Worm (Caenorhabditis elegans) whole organism, L1 larva: ENCODE measurements around the gene srxa-6.

ENCODE experiments used
- C04F5.9 ChIP-seq: sonication (generic microtip); optimal IDR thresholded peaks from 2 replicates; lab custom pipeline; 2016; ENCODE audit warnings: missing genetic modification characterization, missing compliant biosample characterization
- C34B4.2 ChIP-seq: sonication (generic microtip); optimal IDR thresholded peaks from 2 replicates; lab custom pipeline; 2017; ENCODE audit warnings: mild to moderate bottlenecking, missing genetic modification characterization, missing compliant biosample characterization
- aha-1 ChIP-seq: fragments of 150-350 bp; optimal IDR thresholded peaks from 2 replicates; lab custom pipeline; 2014; ENCODE audit warnings: missing biosample characterization, missing genetic modification characterization
- aly-2 ChIP-seq: fragments of 150-350 bp; optimal IDR thresholded peaks from 2 replicates; lab custom pipeline; 2014; ENCODE audit warnings: missing biosample characterization, missing genetic modification characterization
- ama-1 ChIP-seq: fragments of 150-350 bp; optimal IDR thresholded peaks from 2 replicates; lab custom pipeline; 2014
- blmp-1 ChIP-seq: fragments of 150-350 bp; optimal IDR thresholded peaks from 2 replicates; lab custom pipeline; 2014; ENCODE audit warnings: missing biosample characterization, missing genetic modification characterization
- ceh-63 ChIP-seq: fragments of 200-800 bp; sonication (Bioruptor generic); optimal IDR thresholded peaks from 2 replicates; lab custom pipeline; 2018; ENCODE audit warnings: mild to moderate bottlenecking, missing genetic modification characterization, missing compliant biosample characterization
- ceh-82 ChIP-seq, 3 experiments: fragments of 150-350 bp in 1 of 3; sonication (generic microtip) in 2 of 3; optimal IDR thresholded peaks; 2 replicates each; lab custom pipeline; 2014 to 2017; ENCODE audit warnings: missing biosample characterization in 3 of 3, missing genetic modification characterization in 3 of 3
- ceh-90 ChIP-seq: sonication (generic microtip); optimal IDR thresholded peaks from 2 replicates; lab custom pipeline; 2016; ENCODE audit warnings: missing genetic modification characterization, missing compliant biosample characterization
- ces-1 ChIP-seq: fragments of 150-350 bp; optimal IDR thresholded peaks from 2 replicates; lab custom pipeline; 2014; ENCODE audit warnings: missing biosample characterization, missing genetic modification reagents, missing genetic modification characterization
- efl-1 ChIP-seq, 4 experiments: fragments of 150-350 bp; optimal IDR thresholded peaks in 3 of 4; peaks in 1 of 4; 1 replicate in 1 of 4; 2 replicates in 3 of 4; lab custom pipeline; 2014; ENCODE audit warnings: missing biosample characterization in 2 of 4, missing genetic modification characterization in 2 of 4, missing genetic modification reagents in 2 of 4
- egl-27 ChIP-seq, 2 experiments: fragments of 150-350 bp in 1 of 2; sonication (generic microtip); optimal IDR thresholded peaks; 3 replicates each; lab custom pipeline; 2017 to 2018; ENCODE audit warnings: missing biosample characterization in 2 of 2, missing genetic modification characterization in 2 of 2, missing genetic modification reagents in 2 of 2
- elt-2 ChIP-seq: sonication (generic microtip); optimal IDR thresholded peaks from 2 replicates; lab custom pipeline; 2016; ENCODE audit warnings: missing genetic modification characterization, mild to moderate bottlenecking, inconsistent platforms, missing compliant biosample characterization, missing genetic modification reagents
- elt-3 ChIP-seq, 6 experiments: fragments of 150-350 bp in 1 of 6; sonication (generic microtip); optimal IDR thresholded peaks; 2 replicates each; lab custom pipeline; 2017 to 2018; ENCODE audit warnings: missing biosample characterization in 6 of 6, missing genetic modification characterization in 6 of 6, inconsistent platforms in 1 of 6
- ets-5 ChIP-seq: fragments of 200-800 bp; sonication (Bioruptor generic); IDR thresholded peaks from 2 replicates; pipeline ENCODE4 v1.3.6; 2022; ENCODE audit warnings: missing genetic modification characterization, missing compliant biosample characterization
- fkh-4 ChIP-seq: sonication (generic microtip); optimal IDR thresholded peaks from 2 replicates; lab custom pipeline; 2016; ENCODE audit warnings: missing compliant biosample characterization, missing genetic modification characterization, borderline replicate concordance
- fkh-8 ChIP-seq: sonication (generic microtip); optimal IDR thresholded peaks from 2 replicates; lab custom pipeline; 2016; ENCODE audit warnings: mild to moderate bottlenecking, missing genetic modification characterization, missing compliant biosample characterization
- fos-1 ChIP-seq: fragments of 150-350 bp; optimal IDR thresholded peaks from 2 replicates; lab custom pipeline; 2014; ENCODE audit warnings: missing biosample characterization, missing genetic modification characterization
- grh-1 ChIP-seq: fragments of 200-800 bp; sonication (Bioruptor generic); IDR thresholded peaks from 2 replicates; pipeline ENCODE4 v1.3.6; 2022; ENCODE audit warnings: missing genetic modification reagents, missing genetic modification characterization, missing compliant biosample characterization
- hlh-17 ChIP-seq: fragments of 200-800 bp; sonication (Bioruptor generic); optimal IDR thresholded peaks from 2 replicates; lab custom pipeline; 2018; ENCODE audit warnings: missing genetic modification characterization, mild to moderate bottlenecking, missing compliant biosample characterization, moderate library complexity, borderline replicate concordance
- irx-1 ChIP-seq: sonication (generic microtip); optimal IDR thresholded peaks from 2 replicates; lab custom pipeline; 2016; ENCODE audit warnings: missing genetic modification characterization, missing compliant biosample characterization
- isw-1 ChIP-seq: fragments of 200-800 bp; sonication (Bioruptor generic); IDR thresholded peaks from 2 replicates; pipeline ENCODE4 v1.3.6; 2022; ENCODE audit warnings: missing genetic modification characterization, missing compliant biosample characterization
- jun-1 ChIP-seq: fragments of 150-350 bp; optimal IDR thresholded peaks from 2 replicates; lab custom pipeline; 2014; ENCODE audit warnings: missing biosample characterization, missing genetic modification reagents, missing genetic modification characterization
- lin-15B ChIP-seq: fragments of 150-350 bp; sonication (generic microtip); optimal IDR thresholded peaks from 3 replicates; lab custom pipeline; 2014; ENCODE audit warnings: missing biosample characterization, missing genetic modification characterization
- lir-3 ChIP-seq: sonication (generic microtip); optimal IDR thresholded peaks from 2 replicates; lab custom pipeline; 2016; ENCODE audit warnings: mild to moderate bottlenecking, missing genetic modification characterization, moderate library complexity, missing compliant biosample characterization; ENCODE audit not compliant: poor library complexity
- lsy-2 ChIP-seq, 2 experiments: fragments of 150-350 bp; optimal IDR thresholded peaks; 2 replicates each; lab custom pipeline; 2014; ENCODE audit warnings: missing biosample characterization in 2 of 2, missing genetic modification characterization in 2 of 2
- mef-2 ChIP-seq: fragments of 150-350 bp; optimal IDR thresholded peaks from 2 replicates; lab custom pipeline; 2014; ENCODE audit warnings: missing biosample characterization, missing genetic modification characterization
- mep-1 ChIP-seq: fragments of 150-350 bp; optimal IDR thresholded peaks from 2 replicates; lab custom pipeline; 2014; ENCODE audit warnings: missing biosample characterization, missing genetic modification characterization
- nhr-20 ChIP-seq: sonication (generic microtip); optimal IDR thresholded peaks from 2 replicates; lab custom pipeline; 2016; ENCODE audit warnings: mild to moderate bottlenecking, missing genetic modification characterization, missing compliant biosample characterization
- nhr-28 ChIP-seq: fragments of 150-350 bp; optimal IDR thresholded peaks from 2 replicates; lab custom pipeline; 2014; ENCODE audit warnings: missing biosample characterization, missing genetic modification characterization
- nhr-76 ChIP-seq: sonication (generic microtip); optimal IDR thresholded peaks from 2 replicates; lab custom pipeline; 2017; ENCODE audit warnings: missing biosample characterization, missing genetic modification characterization
- nhr-77 ChIP-seq: fragments of 150-350 bp; optimal IDR thresholded peaks from 2 replicates; lab custom pipeline; 2014; ENCODE audit warnings: missing biosample characterization, missing genetic modification characterization
- nhr-84 ChIP-seq: sonication (generic microtip); optimal IDR thresholded peaks from 2 replicates; lab custom pipeline; 2017; ENCODE audit warnings: missing biosample characterization, missing genetic modification characterization
- nhr-90 ChIP-seq: sonication (generic microtip); optimal IDR thresholded peaks from 2 replicates; lab custom pipeline; 2016; ENCODE audit warnings: mild to moderate bottlenecking, missing genetic modification characterization, missing compliant biosample characterization; ENCODE audit not compliant: poor library complexity
- pqm-1 ChIP-seq: sonication (generic microtip); optimal IDR thresholded peaks from 3 replicates; lab custom pipeline; 2017; ENCODE audit warnings: missing biosample characterization, missing genetic modification characterization
- skn-1 ChIP-seq: fragments of 150-350 bp; optimal IDR thresholded peaks from 2 replicates; lab custom pipeline; 2014; ENCODE audit warnings: missing biosample characterization, missing genetic modification characterization
- snpc-4 ChIP-seq: fragments of 150-350 bp; optimal IDR thresholded peaks from 2 replicates; lab custom pipeline; 2014; ENCODE audit warnings: missing biosample characterization, missing genetic modification characterization
- sox-4 ChIP-seq: sonication (generic microtip); optimal IDR thresholded peaks from 2 replicates; lab custom pipeline; 2016; ENCODE audit warnings: missing genetic modification characterization, missing compliant biosample characterization
- sptf-1 ChIP-seq: fragments of 150-350 bp; optimal IDR thresholded peaks from 2 replicates; lab custom pipeline; 2014; ENCODE audit warnings: missing biosample characterization, missing genetic modification characterization
- swsn-7 ChIP-seq: sonication (generic microtip); optimal IDR thresholded peaks from 2 replicates; lab custom pipeline; 2016; ENCODE audit warnings: missing genetic modification characterization, missing compliant biosample characterization
- tbx-2 ChIP-seq: sonication (generic microtip); optimal IDR thresholded peaks from 2 replicates; lab custom pipeline; 2016; ENCODE audit warnings: missing genetic modification characterization, missing compliant biosample characterization
- tlp-1 ChIP-seq: fragments of 150-350 bp; optimal IDR thresholded peaks from 2 replicates; lab custom pipeline; 2014; ENCODE audit warnings: missing biosample characterization, missing genetic modification characterization
- unc-130 ChIP-seq: fragments of 150-350 bp; optimal IDR thresholded peaks from 2 replicates; lab custom pipeline; 2017; ENCODE audit warnings: missing biosample characterization, missing genetic modification characterization, inconsistent platforms
- unc-30 ChIP-seq: sonication (generic microtip); optimal IDR thresholded peaks from 2 replicates; lab custom pipeline; 2017; ENCODE audit warnings: missing biosample characterization, missing genetic modification characterization
- vab-15 ChIP-seq: sonication (generic microtip); optimal IDR thresholded peaks from 2 replicates; lab custom pipeline; 2017; ENCODE audit warnings: missing genotype, mild to moderate bottlenecking, missing genetic modification characterization, missing compliant biosample characterization
- xbp-1 ChIP-seq: sonication (generic microtip); optimal IDR thresholded peaks from 2 replicates; lab custom pipeline; 2016; ENCODE audit warnings: missing genetic modification characterization, missing compliant biosample characterization
- zag-1 ChIP-seq: fragments of 150-350 bp; optimal IDR thresholded peaks from 2 replicates; lab custom pipeline; 2014; ENCODE audit warnings: missing biosample characterization, missing genetic modification characterization
- zip-4 ChIP-seq: fragments of 200-800 bp; sonication (Bioruptor generic); optimal IDR thresholded peaks from 2 replicates; lab custom pipeline; 2018; ENCODE audit warnings: mild to moderate bottlenecking, missing genetic modification characterization, moderate library complexity, missing compliant biosample characterization
- ztf-4 ChIP-seq: fragments of 150-350 bp; optimal IDR thresholded peaks from 2 replicates; lab custom pipeline; 2014; ENCODE audit warnings: missing biosample characterization, missing genetic modification characterization

srxa-6 gene

ce11 chrV:20693968-20694367, 40.8 kb upstream of the srxa-6 start (continued):
- TF ChIP-seq snpc-4 (tag; lab: Kevin White, UChicago) (peak; percentile 15), ama-1 (lab: Kevin White, UChicago) (no peak), sox-4 (tag; lab: Kevin White, UChicago) (no peak), C04F5.9 (tag; lab: Kevin White, UChicago) (no peak), nhr-28 (tag; lab: Kevin White, UChicago) (no peak), lir-3 (tag; lab: Kevin White, UChicago) (no peak), ceh-82 (tag; optimal IDR thresholded peaks at IDR 0.05; lab: Kevin White, UChicago) (peak in 1 of 3 experiments; percentile 4), skn-1 (tag; lab: Kevin White, UChicago) (no peak), aha-1 (no peak), fkh-8 (tag; lab: Kevin White, UChicago) (peak; percentile 9), efl-1 (optimal IDR thresholded peaks at IDR 0.05; lab: Kevin White, UChicago) (peak; percentile 2 to 18), efl-1 (GFP tag; optimal IDR thresholded peaks at IDR 0.05 in 1 of 2; lab: Kevin White, UChicago) (peak in 1 of 2 experiments; percentile 91), swsn-7 (peak; percentile 40), egl-27 (tag; optimal IDR thresholded peaks at IDR 0.05; lab: Kevin White, UChicago) (no peak), nhr-20 (peak; percentile 45), nhr-77 (no peak), pqm-1 (tag; lab: Kevin White, UChicago) (no peak), C34B4.2 (tag; lab: Kevin White, UChicago) (no peak), nhr-90 (tag; lab: Kevin White, UChicago) (peak; percentile 64), zag-1 (tag; lab: Kevin White, UChicago) (no peak), nhr-76 (tag; lab: Kevin White, UChicago) (no peak), vab-15 (tag; lab: Kevin White, UChicago) (no peak), ceh-63 (GFP tag; lab: Kevin White, UChicago) (no peak), elt-3 (tag; optimal IDR thresholded peaks at IDR 0.05; lab: Kevin White, UChicago) (peak in 2 of 6 experiments; percentile 6 to 21), ces-1 (GFP tag; lab: Kevin White, UChicago) (no peak), irx-1 (tag; lab: Kevin White, UChicago) (no peak), ets-5 (GFP tag; lab: Robert Waterston, UW) (no peak), hlh-17 (GFP tag; lab: Kevin White, UChicago) (no peak), lsy-2 (tag; optimal IDR thresholded peaks at IDR 0.05; lab: Kevin White, UChicago) (peak; percentile 4 to 53), lin-15B (no peak), sptf-1 (tag; lab: Kevin White, UChicago) (no peak), jun-1 (tag; lab: Kevin White, UChicago) (no peak), xbp-1 (tag; lab: Kevin White, UChicago) (peak; percentile 15), fkh-4 (tag; lab: Kevin White, UChicago) (no peak), ceh-90 (tag; lab: Kevin White, UChicago) (no peak), isw-1 (GFP tag; lab: Robert Waterston, UW) (no peak), tbx-2 (peak; percentile 10), blmp-1 (no peak), tlp-1 (no peak), elt-2 (tag; lab: Kevin White, UChicago) (peak; percentile 19), nhr-84 (tag; lab: Kevin White, UChicago) (no peak), unc-30 (tag; lab: Kevin White, UChicago) (no peak), mef-2 (tag; lab: Kevin White, UChicago) (no peak), fos-1 (tag; lab: Kevin White, UChicago) (no peak), mep-1 (peak; percentile 40), aly-2 (tag; lab: Kevin White, UChicago) (no peak), unc-130 (tag; lab: Kevin White, UChicago) (no peak), grh-1 (GFP tag; lab: Robert Waterston, UW) (no peak), zip-4 (GFP tag; lab: Kevin White, UChicago) (no peak), ztf-4 (tag; lab: Kevin White, UChicago) (no peak)
- TF ChIP-seq, all 84 proteins: peak for 25
